Worm (Caenorhabditis elegans) whole organism, L1 larva: ENCODE measurements around the gene gtf-2H1.

Experiments
- C04F5.9 ChIP-seq: sonication (generic microtip); optimal IDR thresholded peaks from 2 replicates; lab custom pipeline; 2016; ENCODE audit warnings: missing genetic modification characterization, missing compliant biosample characterization
- C16A3.4 ChIP-seq: fragments of 150-350 bp; optimal IDR thresholded peaks from 2 replicates; lab custom pipeline; 2014; ENCODE audit warnings: missing biosample characterization, missing genetic modification characterization
- Y116A8C.19 ChIP-seq: sonication (generic microtip); optimal IDR thresholded peaks from 2 replicates; lab custom pipeline; 2016; ENCODE audit warnings: missing compliant biosample characterization, missing genetic modification characterization, borderline replicate concordance
- aha-1 ChIP-seq: fragments of 150-350 bp; optimal IDR thresholded peaks from 2 replicates; lab custom pipeline; 2014; ENCODE audit warnings: missing biosample characterization, missing genetic modification characterization
- ceh-88 ChIP-seq: fragments of 200-800 bp; sonication (Bioruptor generic); IDR thresholded peaks from 2 replicates; pipeline ENCODE4 v1.3.6; 2022; ENCODE audit warnings: missing genetic modification characterization, missing compliant biosample characterization
- dpl-1 ChIP-seq, 3 experiments: fragments of 150-350 bp in 2 of 3; sonication (generic microtip) in 1 of 3; optimal IDR thresholded peaks; 2 replicates each; lab custom pipeline; 2014 to 2017; ENCODE audit warnings: missing biosample characterization in 3 of 3, missing genetic modification characterization in 3 of 3, missing genetic modification reagents in 3 of 3
- efl-1 ChIP-seq, 4 experiments: fragments of 150-350 bp; optimal IDR thresholded peaks in 3 of 4; peaks in 1 of 4; 1 replicate in 1 of 4; 2 replicates in 3 of 4; lab custom pipeline; 2014; ENCODE audit warnings: missing biosample characterization in 2 of 4, missing genetic modification characterization in 2 of 4, missing genetic modification reagents in 2 of 4
- efl-3 ChIP-seq: fragments of 200-800 bp; sonication (Bioruptor generic); optimal IDR thresholded peaks from 2 replicates; lab custom pipeline; 2018; ENCODE audit warnings: mild to moderate bottlenecking, missing genetic modification characterization, missing compliant biosample characterization
- egl-13 ChIP-seq: sonication (generic microtip); optimal IDR thresholded peaks from 2 replicates; lab custom pipeline; 2016; ENCODE audit warnings: missing genotype, missing genetic modification reagents, missing genetic modification characterization, missing compliant biosample characterization
- fkh-4 ChIP-seq: sonication (generic microtip); optimal IDR thresholded peaks from 2 replicates; lab custom pipeline; 2016; ENCODE audit warnings: missing compliant biosample characterization, missing genetic modification characterization, borderline replicate concordance
- grh-1 ChIP-seq: fragments of 200-800 bp; sonication (Bioruptor generic); IDR thresholded peaks from 2 replicates; pipeline ENCODE4 v1.3.6; 2022; ENCODE audit warnings: missing genetic modification reagents, missing genetic modification characterization, missing compliant biosample characterization
- hlh-17 ChIP-seq: fragments of 200-800 bp; sonication (Bioruptor generic); optimal IDR thresholded peaks from 2 replicates; lab custom pipeline; 2018; ENCODE audit warnings: missing genetic modification characterization, mild to moderate bottlenecking, missing compliant biosample characterization, moderate library complexity, borderline replicate concordance
- hpl-2 ChIP-seq: fragments of 150-350 bp; optimal IDR thresholded peaks from 2 replicates; lab custom pipeline; 2014; ENCODE audit warnings: missing biosample characterization, missing genetic modification reagents, missing genetic modification characterization
- isw-1 ChIP-seq: fragments of 200-800 bp; sonication (Bioruptor generic); IDR thresholded peaks from 2 replicates; pipeline ENCODE4 v1.3.6; 2022; ENCODE audit warnings: missing genetic modification characterization, missing compliant biosample characterization
- lin-13 ChIP-seq: fragments of 150-350 bp; optimal IDR thresholded peaks from 2 replicates; lab custom pipeline; 2014; ENCODE audit warnings: missing biosample characterization, missing genetic modification reagents, missing genetic modification characterization
- lin-14 ChIP-seq: fragments of 200-800 bp; sonication (Bioruptor generic); optimal IDR thresholded peaks from 2 replicates; lab custom pipeline; 2018; ENCODE audit warnings: mild to moderate bottlenecking, missing genetic modification characterization, moderate library complexity, missing compliant biosample characterization
- lin-15B ChIP-seq: fragments of 150-350 bp; sonication (generic microtip); optimal IDR thresholded peaks from 3 replicates; lab custom pipeline; 2014; ENCODE audit warnings: missing biosample characterization, missing genetic modification characterization
- lin-39 ChIP-seq: fragments of 150-350 bp; optimal IDR thresholded peaks from 2 replicates; lab custom pipeline; 2014; ENCODE audit warnings: missing biosample characterization, missing genetic modification reagents, missing genetic modification characterization
- lir-3 ChIP-seq: sonication (generic microtip); optimal IDR thresholded peaks from 2 replicates; lab custom pipeline; 2016; ENCODE audit warnings: mild to moderate bottlenecking, missing genetic modification characterization, moderate library complexity, missing compliant biosample characterization; ENCODE audit not compliant: poor library complexity
- lsy-2 ChIP-seq, 2 experiments: fragments of 150-350 bp; optimal IDR thresholded peaks; 2 replicates each; lab custom pipeline; 2014; ENCODE audit warnings: missing biosample characterization in 2 of 2, missing genetic modification characterization in 2 of 2
- mab-9 ChIP-seq: fragments of 200-800 bp; sonication (Bioruptor generic); IDR thresholded peaks from 2 replicates; pipeline ENCODE4 v1.3.6; 2022; ENCODE audit warnings: missing genetic modification reagents, missing genetic modification characterization, missing compliant biosample characterization
- nhr-20 ChIP-seq: sonication (generic microtip); optimal IDR thresholded peaks from 2 replicates; lab custom pipeline; 2016; ENCODE audit warnings: mild to moderate bottlenecking, missing genetic modification characterization, missing compliant biosample characterization
- nhr-237 ChIP-seq: fragments of 150-350 bp; optimal IDR thresholded peaks from 2 replicates; lab custom pipeline; 2014; ENCODE audit warnings: missing biosample characterization, missing genetic modification characterization
- nhr-47 ChIP-seq: sonication (generic microtip); optimal IDR thresholded peaks from 2 replicates; lab custom pipeline; 2016; ENCODE audit warnings: mild to moderate bottlenecking, missing genetic modification characterization, moderate library complexity, missing compliant biosample characterization
- nhr-71 ChIP-seq: sonication (generic microtip); optimal IDR thresholded peaks from 2 replicates; lab custom pipeline; 2016; ENCODE audit warnings: mild to moderate bottlenecking, missing genetic modification characterization, moderate library complexity, missing compliant biosample characterization
- nhr-85 ChIP-seq: sonication (generic microtip); peaks from one replicate; lab custom pipeline; 2016; ENCODE audit warnings: missing genetic modification characterization, inconsistent platforms, missing compliant biosample characterization
- snu-23 ChIP-seq: sonication (generic microtip); optimal IDR thresholded peaks from 2 replicates; lab custom pipeline; 2016; ENCODE audit warnings: missing genetic modification characterization, missing compliant biosample characterization
- sup-37 ChIP-seq: fragments of 200-800 bp; sonication (Bioruptor generic); optimal IDR thresholded peaks from 2 replicates; lab custom pipeline; 2018; ENCODE audit warnings: mild to moderate bottlenecking, missing genetic modification characterization, missing compliant biosample characterization
- tlp-1 ChIP-seq: fragments of 150-350 bp; optimal IDR thresholded peaks from 2 replicates; lab custom pipeline; 2014; ENCODE audit warnings: missing biosample characterization, missing genetic modification characterization
- unc-98 ChIP-seq: fragments of 200-800 bp; sonication (Bioruptor generic); IDR thresholded peaks from 2 replicates; pipeline ENCODE4 v1.3.6; 2022; ENCODE audit warnings: missing genetic modification characterization, missing compliant biosample characterization
- zip-4 ChIP-seq: fragments of 200-800 bp; sonication (Bioruptor generic); optimal IDR thresholded peaks from 2 replicates; lab custom pipeline; 2018; ENCODE audit warnings: mild to moderate bottlenecking, missing genetic modification characterization, moderate library complexity, missing compliant biosample characterization
- ztf-11 ChIP-seq, 2 experiments: sonication (generic microtip); optimal IDR thresholded peaks; 2 replicates each; lab custom pipeline; 2016 to 2017; ENCODE audit warnings: missing genetic modification characterization in 2 of 2, missing biosample characterization in 1 of 2, missing compliant biosample characterization in 1 of 2

Gene gtf-2H1

ce11 chrIV:186110-186509, 45.5 kb downstream of the gtf-2H1 start (continued):
- TF ChIP-seq nhr-47 (tag; lab: Kevin White, UChicago) (peak; percentile 2), C16A3.4 (no peak), nhr-71 (tag; lab: Kevin White, UChicago) (peak; percentile 46), nhr-237 (tag; lab: Kevin White, UChicago) (no peak), grh-1 (GFP tag; lab: Robert Waterston, UW) (no peak), ceh-88 (GFP tag; lab: Robert Waterston, UW) (no peak), tlp-1 (tag; lab: Kevin White, UChicago) (no peak), egl-13 (tag; lab: Kevin White, UChicago) (no peak), mab-9 (no peak), lin-14 (GFP tag; lab: Kevin White, UChicago) (peak; percentile 49), efl-3 (no peak), dpl-1 (GFP tag; optimal IDR thresholded peaks at IDR 0.05; lab: Kevin White, UChicago) (no peak), aha-1 (tag; lab: Kevin White, UChicago) (no peak)
- TF ChIP-seq, all 84 proteins: peak for 7

ce11 chrIV:184184-184583, 47.4 kb downstream of the gtf-2H1 start, which contains the start of gene pnc-1:
Gene pnc-1, plus strand, starts transcription at chrIV:184484.
- TF ChIP-seq nhr-20 (no peak), lin-39 (tag; lab: Kevin White, UChicago) (no peak), isw-1 (no peak), Y116A8C.19 (tag; lab: Kevin White, UChicago) (no peak), unc-98 (no peak), snu-23 (GFP tag; lab: Kevin White, UChicago) (no peak), lin-15B (no peak), lin-13 (GFP tag; lab: Kevin White, UChicago) (no peak), sup-37 (GFP tag; lab: Kevin White, UChicago) (no peak), nhr-71 (tag; lab: Kevin White, UChicago) (no peak), lsy-2 (tag; optimal IDR thresholded peaks at IDR 0.05; lab: Kevin White, UChicago) (no peak)

ce11 chrIV:183519-183918, 48.1 kb downstream of the gtf-2H1 start:
- TF ChIP-seq Y116A8C.19 (tag; lab: Kevin White, UChicago), result no peak
- no peak for TF ChIP-seq fkh-4 (tag; lab: Kevin White, UChicago)
- no peak for TF ChIP-seq tlp-1 (tag; lab: Kevin White, UChicago)
- TF ChIP-seq zip-4 (GFP tag; lab: Kevin White, UChicago), result no peak
- TF ChIP-seq hpl-2 (GFP tag; lab: Kevin White, UChicago), result no peak
- TF ChIP-seq ztf-11 (tag; optimal IDR thresholded peaks at IDR 0.05; lab: Kevin White, UChicago), result no peak
- no peak for TF ChIP-seq nhr-71 (tag; lab: Kevin White, UChicago)
- no peak for TF ChIP-seq nhr-85 (tag; lab: Kevin White, UChicago)
- no peak for TF ChIP-seq C04F5.9 (tag; lab: Kevin White, UChicago)
- TF ChIP-seq, all 84 proteins: peak for 0

- TF ChIP-seq efl-1 (optimal IDR thresholded peaks at IDR 0.05; lab: Kevin White, UChicago), result no peak
- peak in 1 of 2 experiments; percentile 90 for TF ChIP-seq efl-1 (GFP tag; optimal IDR thresholded peaks at IDR 0.05 in 1 of 2; lab: Kevin White, UChicago)
- TF ChIP-seq lsy-2 (tag; optimal IDR thresholded peaks at IDR 0.05; lab: Kevin White, UChicago), result no peak
Measured at ce11 chrIV:179700-180099, 51.9 kb downstream of the gtf-2H1 start.

ce11 chrIV:178696-179095, 52.9 kb downstream of the gtf-2H1 start, which contains the start of gene tcl-2:
Gene tcl-2, plus strand, starts transcription at chrIV:179083.
- TF ChIP-seq lin-15B, result no peak
- no peak for TF ChIP-seq lir-3
- no peak for TF ChIP-seq hpl-2 (GFP tag; lab: Kevin White, UChicago)
- no peak for TF ChIP-seq hlh-17 (GFP tag; lab: Kevin White, UChicago)
- no peak for TF ChIP-seq lin-13 (GFP tag; lab: Kevin White, UChicago)
- TF ChIP-seq C04F5.9 (tag; lab: Kevin White, UChicago), result no peak
